Fruit fly (Drosophila melanogaster) whole organism, embryonic: ENCODE measurements around the gene Bruce.
A peak's percentile ranks its signal among the peaks of the same experiment; 100 is the strongest.

Source experiments
- Ada2b ChIP-seq: fragments of 200-800 bp; sonication (Bioruptor generic); IDR thresholded peaks from 2 replicates; pipeline ENCODE4 v1.3.6; 2022; ENCODE audit warnings: missing biosample characterization, missing genetic modification characterization
- Aef1 ChIP-seq: fragments of 200-800 bp; sonication (Bioruptor generic); IDR thresholded peaks from 3 replicates; pipeline ENCODE4 v1.3.6; 2022; ENCODE audit warnings: missing biosample characterization, missing genetic modification characterization
- Asciz ChIP-seq: fragments of 200-800 bp; sonication (Bioruptor generic); optimal IDR thresholded peaks from 2 replicates; lab custom pipeline; 2017; ENCODE audit warnings: missing biosample characterization, mild to moderate bottlenecking, missing genetic modification characterization, missing genetic modification reagents
- CG10267 ChIP-seq: fragments of 200-800 bp; sonication (Bioruptor generic); optimal IDR thresholded peaks from 2 replicates; lab custom pipeline; 2018; ENCODE audit warnings: missing biosample characterization, mild to moderate bottlenecking, missing genetic modification characterization, moderate library complexity
- CG11723 ChIP-seq: fragments of 200-800 bp; sonication (Bioruptor generic); optimal IDR thresholded peaks from 2 replicates; lab custom pipeline; 2017; ENCODE audit warnings: missing biosample characterization, mild to moderate bottlenecking, missing genetic modification characterization
- CG12744 ChIP-seq: fragments of 200-800 bp; sonication (Bioruptor generic); optimal IDR thresholded peaks from 2 replicates; lab custom pipeline; 2016; ENCODE audit warnings: missing biosample characterization, missing genetic modification characterization
- CG12942 ChIP-seq: fragments of 200-800 bp; sonication (Bioruptor generic); optimal IDR thresholded peaks from 3 replicates; lab custom pipeline; 2016; ENCODE audit warnings: missing biosample characterization, missing genetic modification characterization
- CG13287 ChIP-seq: fragments of 200-800 bp; sonication (Bioruptor generic); IDR thresholded peaks from 2 replicates; pipeline ENCODE4 v1.3.6; 2022; ENCODE audit warnings: missing biosample characterization, missing genetic modification characterization; ENCODE audit not compliant: partially characterized antibody
- CG13424 ChIP-seq: fragments of 200-800 bp; sonication (Bioruptor generic); optimal IDR thresholded peaks from 2 replicates; lab custom pipeline; 2019; ENCODE audit warnings: missing biosample characterization, mild to moderate bottlenecking, missing genetic modification characterization, moderate library complexity
- CG13894 ChIP-seq: fragments of 200-800 bp; sonication (Bioruptor generic); optimal IDR thresholded peaks from 3 replicates; lab custom pipeline; 2018; ENCODE audit warnings: missing biosample characterization, mild to moderate bottlenecking, missing genetic modification characterization, moderate library complexity
- CG17802 ChIP-seq: fragments of 200-800 bp; sonication (Bioruptor generic); optimal IDR thresholded peaks from 2 replicates; lab custom pipeline; 2018; ENCODE audit warnings: missing biosample characterization, mild to moderate bottlenecking, missing genetic modification characterization, moderate library complexity
- CG18476 ChIP-seq: fragments of 200-800 bp; sonication (Bioruptor generic); optimal IDR thresholded peaks from 2 replicates; lab custom pipeline; 2016; ENCODE audit warnings: missing biosample characterization, mild to moderate bottlenecking, missing genetic modification characterization
- CG2116 ChIP-seq: fragments of 200-800 bp; sonication (Bioruptor generic); optimal IDR thresholded peaks from 3 replicates; lab custom pipeline; 2018; ENCODE audit warnings: missing biosample characterization, mild to moderate bottlenecking, missing genetic modification characterization
- CG31388 ChIP-seq: fragments of 200-800 bp; sonication (Bioruptor generic); optimal IDR thresholded peaks from 2 replicates; lab custom pipeline; 2016; ENCODE audit warnings: missing biosample characterization, missing genetic modification characterization
- CG4617 ChIP-seq: fragments of 200-800 bp; sonication (Bioruptor generic); optimal IDR thresholded peaks from 3 replicates; lab custom pipeline; 2016; ENCODE audit warnings: missing biosample characterization, missing genetic modification characterization, borderline replicate concordance
- CG4707 ChIP-seq: fragments of 200-800 bp; sonication (Bioruptor generic); optimal IDR thresholded peaks from 2 replicates; lab custom pipeline; 2018; ENCODE audit warnings: missing biosample characterization, mild to moderate bottlenecking, missing genetic modification characterization, moderate library complexity
- CG6654 ChIP-seq: fragments of 200-800 bp; sonication (Bioruptor generic); optimal IDR thresholded peaks from 2 replicates; lab custom pipeline; 2017; ENCODE audit warnings: missing biosample characterization, mild to moderate bottlenecking, missing genetic modification characterization
- CG7372 ChIP-seq: fragments of 200-800 bp; sonication (Bioruptor generic); IDR thresholded peaks from 2 replicates; pipeline ENCODE4 v1.3.6; 2022; ENCODE audit warnings: missing biosample characterization, missing genetic modification characterization
- CG7928 ChIP-seq: fragments of 200-800 bp; sonication (Bioruptor generic); optimal IDR thresholded peaks from 2 replicates; lab custom pipeline; 2017; ENCODE audit warnings: missing biosample characterization, mild to moderate bottlenecking, missing genetic modification characterization
- CG8388 ChIP-seq: fragments of 200-800 bp; sonication (Bioruptor generic); optimal IDR thresholded peaks from 2 replicates; lab custom pipeline; 2019; ENCODE audit warnings: missing biosample characterization, mild to moderate bottlenecking, missing genetic modification characterization, moderate library complexity
- CG8924 ChIP-seq: fragments of 200-800 bp; optimal IDR thresholded peaks from 3 replicates; lab custom pipeline; 2019; ENCODE audit warnings: missing biosample characterization, mild to moderate bottlenecking, missing genetic modification characterization, moderate library complexity
- CG9437 ChIP-seq: fragments of 200-800 bp; sonication (Bioruptor generic); optimal IDR thresholded peaks from 2 replicates; lab custom pipeline; 2018; ENCODE audit warnings: missing biosample characterization, mild to moderate bottlenecking, missing genetic modification characterization
- CG9609 ChIP-seq: fragments of 200-800 bp; sonication (Bioruptor generic); optimal IDR thresholded peaks from 3 replicates; lab custom pipeline; 2016; ENCODE audit warnings: missing biosample characterization, missing genetic modification characterization
- D ChIP-seq, 2 experiments: fragments of 200-800 bp in 1 of 2; fragments of >200 bp in 1 of 2; sonication (Bioruptor generic) in 1 of 2; optimal IDR thresholded peaks; 2 replicates in 1 of 2; 3 replicates in 1 of 2; lab custom pipeline; 2017; ENCODE audit warnings: mild to moderate bottlenecking in 1 of 2, missing biosample characterization in 1 of 2, missing genetic modification characterization in 1 of 2, missing genetic modification reagents in 1 of 2
- H2.0 ChIP-seq: fragments of 200-800 bp; sonication (Bioruptor generic); IDR thresholded peaks from 2 replicates; pipeline ENCODE4 v1.3.6; 2022; ENCODE audit warnings: missing biosample characterization, missing genetic modification characterization
- Lim3 ChIP-seq: fragments of 200-800 bp; sonication (Bioruptor generic); IDR thresholded peaks from 2 replicates; pipeline ENCODE4 v1.3.6; 2022; ENCODE audit warnings: missing biosample characterization, missing genetic modification characterization
- Mes4 ChIP-seq: fragments of 200-800 bp; sonication (Bioruptor generic); optimal IDR thresholded peaks from 2 replicates; lab custom pipeline; 2016; ENCODE audit warnings: missing biosample characterization, missing genetic modification characterization
- Oli ChIP-seq: fragments of 200-800 bp; sonication (Bioruptor generic); optimal IDR thresholded peaks from 2 replicates; lab custom pipeline; 2018; ENCODE audit warnings: missing biosample characterization, mild to moderate bottlenecking, missing genetic modification characterization, moderate library complexity
- Rfx ChIP-seq: fragments of 200-800 bp; sonication (Bioruptor generic); IDR thresholded peaks from 2 replicates; pipeline ENCODE4 v1.3.6; 2022; ENCODE audit warnings: missing biosample characterization, missing genetic modification characterization
- amos ChIP-seq: fragments of 200-800 bp; sonication (Bioruptor generic); IDR thresholded peaks from 2 replicates; pipeline ENCODE4 v1.3.6; 2022; ENCODE audit warnings: missing biosample characterization, missing genetic modification characterization; ENCODE audit not compliant: partially characterized antibody
- ara ChIP-seq: fragments of 200-800 bp; sonication (Bioruptor generic); IDR thresholded peaks from 2 replicates; pipeline ENCODE4 v1.3.6; 2022; ENCODE audit warnings: missing biosample characterization, missing genetic modification characterization
- az2 ChIP-seq: fragments of 200-800 bp; sonication (Bioruptor generic); optimal IDR thresholded peaks from 3 replicates; lab custom pipeline; 2016; ENCODE audit warnings: missing biosample characterization, missing genetic modification characterization
- br ChIP-seq: fragments of >200 bp; optimal IDR thresholded peaks from 2 replicates; lab custom pipeline; 2017
- cas ChIP-seq: fragments of 200-800 bp; sonication (Bioruptor generic); IDR thresholded peaks from 2 replicates; pipeline ENCODE4 v1.3.6; 2022; ENCODE audit warnings: missing biosample characterization, missing genetic modification characterization
- ci ChIP-seq: fragments of 200-800 bp; sonication (Bioruptor generic); IDR thresholded peaks from 3 replicates; pipeline ENCODE4 v1.3.6; 2022; ENCODE audit warnings: missing biosample characterization, missing genetic modification characterization
- cwo ChIP-seq: fragments of 200-800 bp; sonication (Bioruptor generic); optimal IDR thresholded peaks from 3 replicates; lab custom pipeline; 2017; ENCODE audit warnings: missing biosample characterization, missing genetic modification characterization, mild to moderate bottlenecking, moderate library complexity, missing genetic modification reagents
- fd102C ChIP-seq: fragments of 200-800 bp; sonication (Bioruptor generic); optimal IDR thresholded peaks from 2 replicates; lab custom pipeline; 2018; ENCODE audit warnings: missing biosample characterization, mild to moderate bottlenecking, missing genetic modification characterization, moderate library complexity
- gfzf ChIP-seq: fragments of 200-800 bp; sonication (Bioruptor generic); optimal IDR thresholded peaks from 2 replicates; lab custom pipeline; 2016; ENCODE audit warnings: missing biosample characterization, mild to moderate bottlenecking, missing genetic modification characterization, moderate library complexity
- gt ChIP-seq: fragments of 200-800 bp; sonication (Bioruptor generic); IDR thresholded peaks from 2 replicates; pipeline ENCODE4 v1.3.6; 2022; ENCODE audit warnings: missing biosample characterization, missing genetic modification characterization
- hkb ChIP-seq, 2 experiments: fragments of 200-800 bp in 1 of 2; fragments of >200 bp in 1 of 2; sonication (Bioruptor generic) in 1 of 2; IDR thresholded peaks in 1 of 2; optimal IDR thresholded peaks in 1 of 2; 2 replicates each; pipeline versions ENCODE4 v1.3.6 to Lab custom; 2017 to 2022; ENCODE audit warnings: missing biosample characterization in 1 of 2, missing genetic modification characterization in 1 of 2
- jigr1 ChIP-seq: fragments of 200-800 bp; sonication (Bioruptor generic); IDR thresholded peaks from 3 replicates; pipeline ENCODE4 v1.3.6; 2022; ENCODE audit warnings: missing biosample characterization, missing genetic modification characterization
- lola ChIP-seq, 3 experiments: fragments of >200 bp in 2 of 3; fragments of 200-800 bp in 1 of 3; sonication (Bioruptor generic) in 1 of 3; optimal IDR thresholded peaks; 2 replicates each; lab custom pipeline; 2017 to 2019; ENCODE audit warnings: missing biosample characterization in 3 of 3, missing genetic modification characterization in 3 of 3, mild to moderate bottlenecking in 1 of 3, moderate library complexity in 1 of 3
- odd ChIP-seq: fragments of 200-800 bp; sonication (Bioruptor generic); optimal IDR thresholded peaks from 2 replicates; lab custom pipeline; 2017; ENCODE audit warnings: missing biosample characterization, mild to moderate bottlenecking, missing genetic modification characterization
- run ChIP-seq: fragments of 200-800 bp; sonication (Bioruptor generic); optimal IDR thresholded peaks from 3 replicates; lab custom pipeline; 2018; ENCODE audit warnings: missing biosample characterization, mild to moderate bottlenecking, missing genetic modification characterization
- scrt ChIP-seq: fragments of 200-800 bp; sonication (Bioruptor generic); optimal IDR thresholded peaks from 2 replicates; lab custom pipeline; 2018; ENCODE audit warnings: missing biosample characterization, mild to moderate bottlenecking, missing genetic modification characterization, moderate library complexity
- tgo ChIP-seq: fragments of 200-800 bp; sonication (Bioruptor generic); IDR thresholded peaks from 3 replicates; pipeline ENCODE4 v1.3.6; 2022; ENCODE audit warnings: missing biosample characterization, missing genetic modification characterization
- twi ChIP-seq: fragments of 200-800 bp; optimal IDR thresholded peaks from 2 replicates; lab custom pipeline; 2019; ENCODE audit warnings: missing biosample characterization, mild to moderate bottlenecking, missing genetic modification characterization, moderate library complexity
- usp ChIP-seq: fragments of >200 bp; optimal IDR thresholded peaks from 2 replicates; lab custom pipeline; 2017; ENCODE audit warnings: missing biosample characterization, missing genetic modification characterization

The Bruce gene

dm6 chr3R:10356563-10357363 lies 25.6 kb upstream of the Bruce start (continued):
- TF ChIP-seq CG13424 (tag; lab: Kevin White, UChicago) (peak; percentile 83), CG31388 (GFP tag; lab: Kevin White, UChicago) (peak; percentile 19), br (lab: Kevin White, UChicago) (no peak), CG7372 (GFP tag; lab: Robert Waterston, UW) (no peak), CG7928 (GFP tag; lab: Kevin White, UChicago) (peak; percentile 40), scrt (GFP tag; lab: Kevin White, UChicago) (peak; percentile 59), CG2116 (GFP tag; lab: Kevin White, UChicago) (peak; percentile 69), CG6654 (GFP tag; lab: Kevin White, UChicago) (peak; percentile 22), CG4707 (GFP tag; lab: Kevin White, UChicago) (no peak), Rfx (GFP tag; lab: Robert Waterston, UW) (no peak), fd102C (GFP tag; lab: Kevin White, UChicago) (peak; percentile 39), CG8388 (GFP tag; lab: Kevin White, UChicago) (peak; percentile 89), amos (GFP tag; lab: Robert Waterston, UW) (no peak), run (peak; percentile 67), hkb (optimal IDR thresholded peaks at IDR 0.05; lab: Kevin White, UChicago) (no peak), hkb (GFP tag; IDR thresholded peaks at IDR 0.05; lab: Robert Waterston, UW) (no peak), CG17802 (tag; lab: Kevin White, UChicago) (peak; percentile 41), ara (GFP tag; lab: Robert Waterston, UW) (no peak), CG12942 (peak; percentile 51), Mes4 (peak; percentile 67), ci (GFP tag; lab: Robert Waterston, UW) (no peak), Lim3 (GFP tag; lab: Robert Waterston, UW) (no peak), jigr1 (no peak), usp (GFP tag; lab: Kevin White, UChicago) (no peak), gfzf (GFP tag; lab: Kevin White, UChicago) (no peak), cas (GFP tag; lab: Robert Waterston, UW) (no peak), odd (GFP tag; lab: Kevin White, UChicago) (peak; percentile 82), gt (GFP tag; lab: Robert Waterston, UW) (no peak), Asciz (GFP tag; lab: Kevin White, UChicago) (peak; percentile 70), CG18476 (GFP tag; lab: Kevin White, UChicago) (peak; percentile 74), CG11723 (GFP tag; lab: Kevin White, UChicago) (peak; percentile 38), CG10267 (tag; lab: Kevin White, UChicago) (peak; percentile 86), Oli (peak; percentile 80), D (optimal IDR thresholded peaks at IDR 0.05; lab: Kevin White, UChicago) (no peak), D (GFP tag; optimal IDR thresholded peaks at IDR 0.05; lab: Kevin White, UChicago) (peak; percentile 67), twi (tag; lab: Kevin White, UChicago) (peak; percentile 39), CG8924 (tag; lab: Kevin White, UChicago) (peak; percentile 83), CG13894 (tag; lab: Kevin White, UChicago) (peak; percentile 97), CG9609 (GFP tag; lab: Kevin White, UChicago) (peak; percentile 64), az2 (GFP tag; lab: Kevin White, UChicago) (peak; percentile 77), CG4617 (GFP tag; lab: Kevin White, UChicago) (peak; percentile 56), CG13287 (no peak), H2.0 (GFP tag; lab: Robert Waterston, UW) (no peak; the same call in 1 of the 2 replicates), CG12744 (GFP tag; lab: Kevin White, UChicago) (peak; percentile 34), CG9437 (GFP tag; lab: Kevin White, UChicago) (peak; percentile 67), tgo (no peak), cwo (peak; percentile 92), Aef1 (GFP tag; lab: Robert Waterston, UW) (no peak), lola (GFP tag; optimal IDR thresholded peaks at IDR 0.05; lab: Kevin White, UChicago) (peak in 1 of 3 experiments; percentile 88), Ada2b (GFP tag; lab: Robert Waterston, UW) (no peak)
